Worm (Caenorhabditis elegans): Measurements from ENCODE around the gene zipt-13.

Gene zipt-13

ce11 chrX:10197204-10197756, 39.5 kb downstream of the zipt-13 start, which contains the start of gene nucb-1 (continued):
- no peak for TF ChIP-seq lin-13 (GFP tag; optimal IDR thresholded peaks at IDR 0.05)
- peak; percentile 60 for TF ChIP-seq mxl-3 (GFP tag; optimal IDR thresholded peaks at IDR 0.05)
- TF ChIP-seq T20F7.1 (GFP tag; optimal IDR thresholded peaks at IDR 0.05) = peak; percentile 98
- TF ChIP-seq spr-1 (tag; optimal IDR thresholded peaks at IDR 0.05) = no peak
- no peak for TF ChIP-seq lin-38 (GFP tag; IDR thresholded peaks at IDR 0.05)
- no peak for TF ChIP-seq set-16 (GFP tag; IDR thresholded peaks at IDR 0.05)
- no peak for TF ChIP-seq madf-9 (GFP tag; conservative IDR thresholded peaks at IDR 0.05)
- peak; percentile 28 for TF ChIP-seq duxl-1 (tag; optimal IDR thresholded peaks at IDR 0.05; ENCODE audit: poor library complexity)
- TF ChIP-seq ceh-28 (tag; optimal IDR thresholded peaks at IDR 0.05) = no peak
- no peak for TF ChIP-seq ceh-32 (tag; optimal IDR thresholded peaks at IDR 0.05; ENCODE audit: poor library complexity)
- TF ChIP-seq mdl-1 (tag; optimal IDR thresholded peaks at IDR 0.05) = peak in 1 of 2 experiments; percentile 28
- TF ChIP-seq lsy-2 (tag; optimal IDR thresholded peaks at IDR 0.05) = peak; percentile 15 to 90
- TF ChIP-seq dve-1 (tag; optimal IDR thresholded peaks at IDR 0.05; ENCODE audit: insufficient read depth) = peak; percentile 79
- peak; percentile 39 for TF ChIP-seq nhr-25 (tag; optimal IDR thresholded peaks at IDR 0.05; ENCODE audit: borderline replicate concordance, insufficient read depth)
- no peak for TF ChIP-seq unc-39 (tag; optimal IDR thresholded peaks at IDR 0.05)
- TF ChIP-seq php-3 (GFP tag; IDR thresholded peaks at IDR 0.05) = no peak
- no peak for TF ChIP-seq F49E8.2 (tag; optimal IDR thresholded peaks at IDR 0.05; ENCODE audit: borderline replicate concordance)
- peak; percentile 82 for TF ChIP-seq nhr-6 (tag; optimal IDR thresholded peaks at IDR 0.05)
- TF ChIP-seq dmd-6 (GFP tag; IDR thresholded peaks at IDR 0.05) = peak; percentile 33; the same call in 1 of the 2 replicates
- no peak for TF ChIP-seq cey-2 (tag; optimal IDR thresholded peaks at IDR 0.05; ENCODE audit: borderline replicate concordance, insufficient read depth)

- TF ChIP-seq hlh-11 (tag; optimal IDR thresholded peaks at IDR 0.05) (peak; percentile 58), mxl-3 (GFP tag; optimal IDR thresholded peaks at IDR 0.05) (peak; percentile 58), mdl-1 (tag; optimal IDR thresholded peaks at IDR 0.05) (peak in 1 of 2 experiments; percentile 36), lin-13 (GFP tag; optimal IDR thresholded peaks at IDR 0.05) (no peak), ctbp-1 (GFP tag; IDR thresholded peaks at IDR 0.05) (no peak), lim-7 (GFP tag; IDR thresholded peaks at IDR 0.05) (no peak), mep-1 (tag; optimal IDR thresholded peaks at IDR 0.05) (peak; percentile 9), daf-16 (GFP tag; optimal IDR thresholded peaks at IDR 0.05) (no peak), daf-16 (tag; optimal IDR thresholded peaks at IDR 0.05) (no peak), nhr-48 (tag; optimal IDR thresholded peaks at IDR 0.05) (peak; percentile 20), unc-62 (GFP tag; optimal IDR thresholded peaks at IDR 0.05 in 1 of 2) (peak in 1 of 2 experiments; percentile 52), unc-62 (tag; optimal IDR thresholded peaks at IDR 0.05) (no peak), dve-1 (tag; optimal IDR thresholded peaks at IDR 0.05; ENCODE audit: insufficient read depth) (no peak), dmd-8 (GFP tag; IDR thresholded peaks at IDR 0.05) (no peak), aly-2 (tag; optimal IDR thresholded peaks at IDR 0.05) (no peak), snpc-1.2 (GFP tag; IDR thresholded peaks at IDR 0.05) (no peak), nhr-28 (tag; optimal IDR thresholded peaks at IDR 0.05) (peak; percentile 48), tra-1 (GFP tag; IDR thresholded peaks at IDR 0.05) (no peak)
These were observed 42.2 kb downstream of the zipt-13 start, which contains the start of gene myrf-2 for ce11 chrX:10194327-10195096. TSS of gene myrf-2 (minus strand) at chrX:10194377.

- TF ChIP-seq ztf-11 (tag; optimal IDR thresholded peaks at IDR 0.05) = no peak
- peak; percentile 31 for TF ChIP-seq nhr-28 (tag; optimal IDR thresholded peaks at IDR 0.05)
- TF ChIP-seq aha-1 (tag) = peak; percentile 91
- TF ChIP-seq Y48G9A.11 (GFP tag; IDR thresholded peaks at IDR 0.05) = no peak
- TF ChIP-seq nhr-25 (tag; optimal IDR thresholded peaks at IDR 0.05; ENCODE audit: borderline replicate concordance, insufficient read depth) = peak; percentile 5
These were observed 46.9 kb downstream of the zipt-13 start for ce11 chrX:10189805-10190204.

Measured in whole organism, L4 larva.